Fruit fly (Drosophila melanogaster): ENCODE data around the gene Ndf.

The Ndf gene

dm6 chr2L:10057236-10057635, 53.6 kb downstream of the Ndf start (continued):
- TF ChIP-seq CG14965 (GFP tag; optimal IDR thresholded peaks at IDR 0.05; ENCODE audit: borderline replicate concordance) (no peak), amos (GFP tag; IDR thresholded peaks at IDR 0.05; ENCODE audit: partially characterized antibody) (no peak), CG8924 (tag; optimal IDR thresholded peaks at IDR 0.05) (peak; percentile 35), mirr (GFP tag; optimal IDR thresholded peaks at IDR 0.05) (no peak), Dfd (GFP tag; optimal IDR thresholded peaks at IDR 0.05) (no peak), CG17359 (tag; optimal IDR thresholded peaks at IDR 0.05) (peak; percentile 79), Chrac-16 (GFP tag; optimal IDR thresholded peaks at IDR 0.05) (peak; percentile 76), sc (optimal IDR thresholded peaks at IDR 0.05) (no peak), sc (GFP tag; optimal IDR thresholded peaks at IDR 0.05) (peak; percentile 55), CG7928 (GFP tag; optimal IDR thresholded peaks at IDR 0.05) (no peak), CG17361 (GFP tag; IDR thresholded peaks at IDR 0.05) (peak; percentile 62; the same call in 2 of the 3 replicates), HLH4C (GFP tag; IDR thresholded peaks at IDR 0.05; ENCODE audit: partially characterized antibody) (no peak), Oli (tag; optimal IDR thresholded peaks at IDR 0.05) (peak; percentile 73), Med (GFP tag) (peak; percentile 96), CG11696 (GFP tag; IDR thresholded peaks at IDR 0.05) (peak; percentile 56; the same call in 1 of the 2 replicates), HLHmδ (GFP tag; optimal IDR thresholded peaks at IDR 0.05) (no peak), CG15073 (GFP tag; optimal IDR thresholded peaks at IDR 0.05) (peak; percentile 51), fd96Cb (tag; optimal IDR thresholded peaks at IDR 0.05) (peak; percentile 87), CG9932 (GFP tag; IDR thresholded peaks at IDR 0.05) (peak; percentile 49), CG10274 (GFP tag; optimal IDR thresholded peaks at IDR 0.05) (no peak), Asciz (GFP tag; optimal IDR thresholded peaks at IDR 0.05) (peak; percentile 23), Sox100B (GFP tag; optimal IDR thresholded peaks at IDR 0.05) (peak; percentile 60), ATbp (GFP tag; optimal IDR thresholded peaks at IDR 0.05) (peak; percentile 67), CG33213 (GFP tag; optimal IDR thresholded peaks at IDR 0.05) (peak; percentile 67), crc (GFP tag; optimal IDR thresholded peaks at IDR 0.05) (peak; percentile 51), CG7786 (GFP tag; optimal IDR thresholded peaks at IDR 0.05) (peak; percentile 63), z (GFP tag; IDR thresholded peaks at IDR 0.05) (no peak), p53 (GFP tag; optimal IDR thresholded peaks at IDR 0.05) (no peak), stc (GFP tag; IDR thresholded peaks at IDR 0.05) (peak; percentile 71), twi (tag; optimal IDR thresholded peaks at IDR 0.05) (no peak), CG1529 (GFP tag; optimal IDR thresholded peaks at IDR 0.05) (peak; percentile 43), lilli (GFP tag; optimal IDR thresholded peaks at IDR 0.05) (peak; percentile 62), ttk (GFP tag; IDR thresholded peaks at IDR 0.05) (peak; percentile 86), TFAM (GFP tag; optimal IDR thresholded peaks at IDR 0.05) (peak; percentile 1), Elba2 (GFP tag; optimal IDR thresholded peaks at IDR 0.05) (no peak), CG4854 (GFP tag; optimal IDR thresholded peaks at IDR 0.05) (peak; percentile 17), Bdp1 (GFP tag; optimal IDR thresholded peaks at IDR 0.05) (peak; percentile 33), klu (GFP tag; IDR thresholded peaks at IDR 0.05) (peak; percentile 54; the same call in 1 of the 2 replicates), CG5953 (GFP tag; IDR thresholded peaks at IDR 0.05) (peak; percentile 71), CG11247 (GFP tag; IDR thresholded peaks at IDR 0.05) (peak; percentile 77), CG17385 (GFP tag; optimal IDR thresholded peaks at IDR 0.05) (peak; percentile 47), hth (optimal IDR thresholded peaks at IDR 0.05) (no peak), CG31441 (GFP tag; IDR thresholded peaks at IDR 0.05) (peak; percentile 62; the same call in 1 of the 2 replicates), cg (GFP tag; optimal IDR thresholded peaks at IDR 0.05) (no peak), CG12236 (GFP tag; optimal IDR thresholded peaks at IDR 0.05) (peak; percentile 67), CG3065 (GFP tag; optimal IDR thresholded peaks at IDR 0.05) (peak; percentile 32), CG31365 (tag; optimal IDR thresholded peaks at IDR 0.05) (no peak), aop (GFP tag; IDR thresholded peaks at IDR 0.05) (no peak), E2f2 (GFP tag; IDR thresholded peaks at IDR 0.05) (no peak), Kr (GFP tag; optimal IDR thresholded peaks at IDR 0.05) (no peak), CG12769 (tag; optimal IDR thresholded peaks at IDR 0.05) (peak; percentile 49), C15 (GFP tag; IDR thresholded peaks at IDR 0.05) (peak; percentile 38; the same call in 1 of the 3 replicates)
